Worm (Caenorhabditis elegans): ENCODE data around the gene asp-5.

The asp-5 gene

ce11 chrV:8299191-8299854, 27.1 kb downstream of the asp-5 start, which contains the start of gene W02D7.5:
Gene W02D7.5 (minus strand): TSS chrV:8299241.
- TF ChIP-seq nhr-12 (tag; optimal IDR thresholded peaks at IDR 0.05) (no peak), blmp-1 (tag; optimal IDR thresholded peaks at IDR 0.05) (no peak), hlh-1 (tag; optimal IDR thresholded peaks at IDR 0.05) (no peak), elt-3 (tag; optimal IDR thresholded peaks at IDR 0.05) (no peak), nhr-76 (tag; optimal IDR thresholded peaks at IDR 0.05) (no peak), ztf-11 (tag; optimal IDR thresholded peaks at IDR 0.05) (no peak), sptf-1 (tag; optimal IDR thresholded peaks at IDR 0.05) (no peak), ham-2 (GFP tag; optimal IDR thresholded peaks at IDR 0.05) (no peak), lin-13 (tag; optimal IDR thresholded peaks at IDR 0.05) (no peak), flh-1 (GFP tag; optimal IDR thresholded peaks at IDR 0.05) (no peak)

DNA sequence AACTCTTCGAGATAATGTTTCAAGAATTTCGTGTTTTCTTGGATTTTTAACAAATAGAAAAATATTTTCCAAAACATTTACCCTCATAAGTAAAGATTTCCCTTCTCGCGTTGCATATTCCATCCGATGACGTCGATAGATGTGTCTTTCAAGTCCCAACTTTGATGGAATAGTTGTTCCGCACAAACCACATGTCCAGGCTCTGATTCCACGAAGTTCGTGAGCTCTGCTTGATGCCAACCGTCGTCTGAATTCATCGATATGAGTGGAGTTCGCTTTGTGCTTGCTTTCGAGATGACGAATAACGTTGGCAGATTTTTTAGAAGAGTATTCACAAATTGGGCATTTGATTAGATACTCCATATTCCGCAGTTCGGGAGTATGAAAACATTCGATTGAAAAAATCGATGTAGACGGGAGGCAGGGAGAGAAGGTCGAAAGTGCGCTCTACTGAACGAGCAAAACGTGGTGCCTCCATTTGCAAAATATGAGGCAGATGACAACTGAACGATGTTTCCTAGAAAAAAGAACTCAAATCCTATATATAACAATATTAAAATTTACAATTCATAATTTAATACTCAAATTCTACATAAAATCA, 28.9 kb downstream of the asp-5 start, which contains the start of gene W02D7.6:
TSS of gene W02D7.6 (minus strand) at position 573 of the 601 bp plus-strand sequence.
- no peak for TF ChIP-seq blmp-1 (tag; optimal IDR thresholded peaks at IDR 0.05)
- TF ChIP-seq mep-1 (tag; optimal IDR thresholded peaks at IDR 0.05), result peak; percentile 9
- no peak for TF ChIP-seq cnd-1 (tag; optimal IDR thresholded peaks at IDR 0.05)

DNA sequence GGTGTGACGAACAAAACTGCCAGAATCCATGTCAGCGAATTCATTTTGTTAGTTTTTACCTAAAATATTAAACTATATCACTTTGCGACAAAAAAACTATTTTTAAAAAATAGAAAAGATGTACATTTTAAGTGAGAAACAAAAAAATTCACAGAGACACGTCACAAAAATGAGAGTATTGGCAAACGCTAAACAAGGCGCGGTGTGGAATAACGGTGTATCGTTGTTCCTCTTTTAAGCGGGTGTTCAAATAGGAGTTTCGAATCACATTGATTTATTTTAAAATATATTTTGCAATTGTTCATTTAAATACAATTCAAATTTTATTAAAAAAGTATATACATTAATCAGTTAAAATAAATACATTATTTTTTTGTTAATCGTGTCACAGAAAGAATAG, 30.3 kb downstream of the asp-5 start, which contains the start of gene sel-9:
TSS of gene sel-9 (minus strand) at position 59 of the 400 bp plus-strand sequence.
- TF ChIP-seq lsy-2 (tag; optimal IDR thresholded peaks at IDR 0.05) (peak; percentile 15), unc-120 (tag; optimal IDR thresholded peaks at IDR 0.05; ENCODE audit: poor library complexity, severe bottlenecking) (peak; percentile 5), mep-1 (tag; optimal IDR thresholded peaks at IDR 0.05) (peak; percentile 39), nhr-237 (tag; optimal IDR thresholded peaks at IDR 0.05) (peak; percentile 35), unc-39 (tag; optimal IDR thresholded peaks at IDR 0.05) (no peak), snpc-4 (tag; optimal IDR thresholded peaks at IDR 0.05) (no peak)

DNA sequence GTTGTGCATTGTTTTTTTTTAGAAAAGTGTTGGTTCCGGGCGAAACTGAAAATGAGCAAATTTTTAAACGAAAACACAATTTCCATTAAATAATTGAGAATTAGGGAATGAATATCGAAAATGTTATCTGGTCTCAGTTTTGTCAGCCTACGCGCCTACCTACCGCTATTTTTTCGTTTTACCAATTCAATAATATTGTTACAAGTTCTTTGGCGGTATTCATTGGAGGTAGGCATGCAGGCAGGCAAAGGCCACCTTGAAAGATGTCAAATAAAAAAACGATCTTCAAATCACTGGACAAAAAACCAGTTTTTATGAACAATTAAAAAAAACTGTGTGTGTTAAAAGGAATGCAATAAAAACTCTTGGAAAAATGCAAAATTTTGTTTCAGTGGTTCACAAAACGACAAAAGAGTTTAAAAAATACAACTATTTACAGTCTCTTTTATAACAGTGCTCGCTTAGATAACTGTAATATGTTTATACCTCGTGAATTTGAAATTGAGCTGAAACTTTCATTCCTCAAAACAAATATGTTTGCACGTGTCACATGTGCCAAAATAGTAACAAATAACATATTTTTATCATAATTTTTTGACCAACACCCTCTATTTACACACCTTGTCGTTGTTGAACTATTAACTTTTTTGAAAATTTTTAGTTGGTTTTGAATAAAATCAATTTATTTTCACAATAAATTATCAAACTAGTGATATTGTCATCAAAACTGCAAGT, 32.4 kb downstream of the asp-5 start, which contains the start of gene W02D7.11:
TSS of gene W02D7.11 (minus strand) at position 51 of the 735 bp plus-strand sequence.
- TF ChIP-seq ceh-39 (tag; optimal IDR thresholded peaks at IDR 0.05) (no peak), elt-3 (tag; optimal IDR thresholded peaks at IDR 0.05) (no peak), nhr-2 (tag; optimal IDR thresholded peaks at IDR 0.05) (no peak), zip-8 (tag; optimal IDR thresholded peaks at IDR 0.05) (no peak), ztf-11 (tag; optimal IDR thresholded peaks at IDR 0.05) (no peak)

DNA sequence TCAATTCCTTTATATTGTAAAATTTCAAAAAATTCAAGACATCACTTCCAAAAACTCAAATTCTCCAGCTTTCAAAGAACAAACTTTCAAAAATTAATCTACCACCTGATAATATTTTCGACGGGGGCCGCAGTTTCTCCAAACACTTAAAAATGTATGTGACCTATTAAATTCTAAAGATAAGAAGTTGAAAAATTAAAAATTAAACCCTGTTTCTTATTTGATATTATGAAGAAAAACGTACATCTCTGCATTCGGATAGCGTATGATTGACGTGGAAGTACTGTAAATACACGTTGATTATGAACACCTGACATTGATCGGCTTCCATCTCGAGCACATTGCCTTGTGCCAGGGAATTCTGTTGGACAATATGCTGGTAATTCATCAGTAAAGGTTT, 33.8 kb downstream of the asp-5 start:
- TF ChIP-seq mab-5 (tag; optimal IDR thresholded peaks at IDR 0.05), result no peak
- no peak for TF ChIP-seq elt-1 (tag; optimal IDR thresholded peaks at IDR 0.05; ENCODE audit: borderline replicate concordance, insufficient read depth)
- TF ChIP-seq nhr-237 (tag; optimal IDR thresholded peaks at IDR 0.05), result no peak
- TF ChIP-seq sem-2 (GFP tag; optimal IDR thresholded peaks at IDR 0.05), result no peak
- no peak for TF ChIP-seq mls-2 (tag; optimal IDR thresholded peaks at IDR 0.05)
- TF ChIP-seq zip-8 (tag; optimal IDR thresholded peaks at IDR 0.05), result no peak
- TF ChIP-seq sptf-1 (tag; optimal IDR thresholded peaks at IDR 0.05), result no peak

ce11 chrV:8306366-8306765, 34.2 kb downstream of the asp-5 start, which contains the start of gene W02D7.8:
Gene W02D7.8 (minus strand): TSS chrV:8306466.
- TF ChIP-seq lin-13 (tag; optimal IDR thresholded peaks at IDR 0.05) (no peak), drap-1 (GFP tag; optimal IDR thresholded peaks at IDR 0.05) (no peak), lin-32 (GFP tag; optimal IDR thresholded peaks at IDR 0.05) (no peak), flh-1 (GFP tag; optimal IDR thresholded peaks at IDR 0.05) (no peak), hlh-1 (tag; optimal IDR thresholded peaks at IDR 0.05) (no peak), ham-2 (GFP tag; optimal IDR thresholded peaks at IDR 0.05) (no peak), ceh-43 (GFP tag; optimal IDR thresholded peaks at IDR 0.05) (no peak), cnd-1 (tag; optimal IDR thresholded peaks at IDR 0.05) (no peak), lsy-2 (tag; optimal IDR thresholded peaks at IDR 0.05) (no peak)
